Worm (Caenorhabditis elegans) whole organism, midembryonic: ENCODE measurements around the gene pho-4.

Experiments used
- cog-1 ChIP-seq: sonication (generic microtip); optimal IDR thresholded peaks from 2 replicates; lab custom pipeline; 2016; ENCODE audit warnings: missing genetic modification characterization, missing compliant biosample characterization
- flt-1 ChIP-seq: fragments of 200-800 bp; sonication (Bioruptor generic); IDR thresholded peaks from 2 replicates; pipeline ENCODE4 v1.3.6; 2022; ENCODE audit warnings: missing genetic modification characterization, missing compliant biosample characterization
- klf-2 ChIP-seq: fragments of 200-800 bp; sonication (Bioruptor generic); conservative IDR thresholded peaks from 2 replicates; pipeline ENCODE4 v1.3.6; 2022; ENCODE audit warnings: missing genetic modification reagents, missing genetic modification characterization, missing compliant biosample characterization
- med-1 ChIP-seq: sonication (generic microtip); optimal IDR thresholded peaks from 2 replicates; lab custom pipeline; 2017; ENCODE audit warnings: missing genetic modification characterization, mild to moderate bottlenecking, missing compliant biosample characterization, antibody characterized with exemption, missing genetic modification reagents; ENCODE audit not compliant: insufficient read depth
- ref-1 ChIP-seq: fragments of 200-800 bp; sonication (Bioruptor generic); conservative IDR thresholded peaks from 2 replicates; pipeline ENCODE4 v1.3.6; 2022; ENCODE audit warnings: missing genetic modification reagents, missing genetic modification characterization, missing compliant biosample characterization
- tab-1 ChIP-seq: fragments of 200-800 bp; sonication (Bioruptor generic); IDR thresholded peaks from 2 replicates; pipeline ENCODE4 v1.3.6; 2022; ENCODE audit warnings: missing genetic modification characterization, missing compliant biosample characterization
- ztf-23 ChIP-seq: fragments of 200-800 bp; sonication (Bioruptor generic); IDR thresholded peaks from 2 replicates; pipeline ENCODE4 v1.3.6; 2022; ENCODE audit warnings: missing genetic modification reagents, missing genetic modification characterization, missing compliant biosample characterization
- ztf-29 ChIP-seq: fragments of 200-800 bp; sonication (Bioruptor generic); IDR thresholded peaks from 2 replicates; pipeline ENCODE4 v1.3.6; 2022; ENCODE audit warnings: missing genetic modification reagents, missing genetic modification characterization, missing compliant biosample characterization

- TF ChIP-seq ref-1 (GFP tag; lab: Robert Waterston, UW) (no peak), flt-1 (no peak), med-1 (GFP tag; lab: Kevin White, UChicago) (no peak), cog-1 (no peak), ztf-29 (no peak), klf-2 (GFP tag; lab: Robert Waterston, UW) (no peak), tab-1 (GFP tag; lab: Robert Waterston, UW) (no peak), ztf-23 (GFP tag; lab: Robert Waterston, UW) (no peak)
Observed at ce11 chrII:5225284-5225683, 13.0 kb downstream of the pho-4 start, which contains the start of gene dsh-1.
